Worm (Caenorhabditis elegans) whole organism, L1 larva: ENCODE measurements around the gene T04H1.5.

Experiments
- C04F5.9 ChIP-seq: sonication (generic microtip); optimal IDR thresholded peaks from 2 replicates; lab custom pipeline; 2016; ENCODE audit warnings: missing genetic modification characterization, missing compliant biosample characterization
- F16B12.6 ChIP-seq: fragments of 150-350 bp; optimal IDR thresholded peaks from 2 replicates; lab custom pipeline; 2014; ENCODE audit warnings: missing biosample characterization, missing genetic modification characterization
- blmp-1 ChIP-seq: fragments of 150-350 bp; optimal IDR thresholded peaks from 2 replicates; lab custom pipeline; 2014; ENCODE audit warnings: missing biosample characterization, missing genetic modification characterization
- ceh-8 ChIP-seq: fragments of 200-800 bp; sonication (Bioruptor generic); optimal IDR thresholded peaks from 2 replicates; lab custom pipeline; 2018; ENCODE audit warnings: mild to moderate bottlenecking, missing genetic modification characterization, moderate library complexity, missing compliant biosample characterization
- ceh-88 ChIP-seq: fragments of 200-800 bp; sonication (Bioruptor generic); IDR thresholded peaks from 2 replicates; pipeline ENCODE4 v1.3.6; 2022; ENCODE audit warnings: missing genetic modification characterization, missing compliant biosample characterization
- dpl-1 ChIP-seq, 3 experiments: fragments of 150-350 bp in 2 of 3; sonication (generic microtip) in 1 of 3; optimal IDR thresholded peaks; 2 replicates each; lab custom pipeline; 2014 to 2017; ENCODE audit warnings: missing biosample characterization in 3 of 3, missing genetic modification characterization in 3 of 3, missing genetic modification reagents in 3 of 3
- efl-1 ChIP-seq, 4 experiments: fragments of 150-350 bp; optimal IDR thresholded peaks in 3 of 4; peaks in 1 of 4; 1 replicate in 1 of 4; 2 replicates in 3 of 4; lab custom pipeline; 2014; ENCODE audit warnings: missing biosample characterization in 2 of 4, missing genetic modification characterization in 2 of 4, missing genetic modification reagents in 2 of 4
- egl-13 ChIP-seq: sonication (generic microtip); optimal IDR thresholded peaks from 2 replicates; lab custom pipeline; 2016; ENCODE audit warnings: missing genotype, missing genetic modification reagents, missing genetic modification characterization, missing compliant biosample characterization
- egl-27 ChIP-seq, 2 experiments: fragments of 150-350 bp in 1 of 2; sonication (generic microtip); optimal IDR thresholded peaks; 3 replicates each; lab custom pipeline; 2017 to 2018; ENCODE audit warnings: missing biosample characterization in 2 of 2, missing genetic modification characterization in 2 of 2, missing genetic modification reagents in 2 of 2
- fkh-10 ChIP-seq: sonication (generic microtip); optimal IDR thresholded peaks from 2 replicates; lab custom pipeline; 2017; ENCODE audit warnings: missing biosample characterization, missing genetic modification reagents, missing genetic modification characterization
- fkh-4 ChIP-seq: sonication (generic microtip); optimal IDR thresholded peaks from 2 replicates; lab custom pipeline; 2016; ENCODE audit warnings: missing compliant biosample characterization, missing genetic modification characterization, borderline replicate concordance
- hlh-4 ChIP-seq: sonication (generic microtip); optimal IDR thresholded peaks from 2 replicates; lab custom pipeline; 2016; ENCODE audit warnings: mild to moderate bottlenecking, missing genetic modification characterization, missing compliant biosample characterization
- isw-1 ChIP-seq: fragments of 200-800 bp; sonication (Bioruptor generic); IDR thresholded peaks from 2 replicates; pipeline ENCODE4 v1.3.6; 2022; ENCODE audit warnings: missing genetic modification characterization, missing compliant biosample characterization
- lin-13 ChIP-seq: fragments of 150-350 bp; optimal IDR thresholded peaks from 2 replicates; lab custom pipeline; 2014; ENCODE audit warnings: missing biosample characterization, missing genetic modification reagents, missing genetic modification characterization
- lin-14 ChIP-seq: fragments of 200-800 bp; sonication (Bioruptor generic); optimal IDR thresholded peaks from 2 replicates; lab custom pipeline; 2018; ENCODE audit warnings: mild to moderate bottlenecking, missing genetic modification characterization, moderate library complexity, missing compliant biosample characterization
- lin-35 ChIP-seq, 2 experiments: fragments of 150-350 bp; optimal IDR thresholded peaks; 2 replicates each; lab custom pipeline; 2014; ENCODE audit warnings: missing biosample characterization in 2 of 2, missing genetic modification characterization in 2 of 2, missing genetic modification reagents in 2 of 2
- lsy-2 ChIP-seq, 2 experiments: fragments of 150-350 bp; optimal IDR thresholded peaks; 2 replicates each; lab custom pipeline; 2014; ENCODE audit warnings: missing biosample characterization in 2 of 2, missing genetic modification characterization in 2 of 2
- mdl-1 ChIP-seq, 2 experiments: fragments of 150-350 bp; optimal IDR thresholded peaks; 2 replicates each; lab custom pipeline; 2014 to 2017; ENCODE audit warnings: missing biosample characterization in 2 of 2, missing genetic modification characterization in 2 of 2, inconsistent platforms in 1 of 2
- mep-1 ChIP-seq: fragments of 150-350 bp; optimal IDR thresholded peaks from 2 replicates; lab custom pipeline; 2014; ENCODE audit warnings: missing biosample characterization, missing genetic modification characterization
- nhr-12 ChIP-seq: sonication (generic microtip); optimal IDR thresholded peaks from 2 replicates; lab custom pipeline; 2017; ENCODE audit warnings: missing biosample characterization, missing genetic modification characterization
- nhr-20 ChIP-seq: sonication (generic microtip); optimal IDR thresholded peaks from 2 replicates; lab custom pipeline; 2016; ENCODE audit warnings: mild to moderate bottlenecking, missing genetic modification characterization, missing compliant biosample characterization
- nhr-28 ChIP-seq: fragments of 150-350 bp; optimal IDR thresholded peaks from 2 replicates; lab custom pipeline; 2014; ENCODE audit warnings: missing biosample characterization, missing genetic modification characterization
- nhr-47 ChIP-seq: sonication (generic microtip); optimal IDR thresholded peaks from 2 replicates; lab custom pipeline; 2016; ENCODE audit warnings: mild to moderate bottlenecking, missing genetic modification characterization, moderate library complexity, missing compliant biosample characterization
- nhr-71 ChIP-seq: sonication (generic microtip); optimal IDR thresholded peaks from 2 replicates; lab custom pipeline; 2016; ENCODE audit warnings: mild to moderate bottlenecking, missing genetic modification characterization, moderate library complexity, missing compliant biosample characterization
- nhr-84 ChIP-seq: sonication (generic microtip); optimal IDR thresholded peaks from 2 replicates; lab custom pipeline; 2017; ENCODE audit warnings: missing biosample characterization, missing genetic modification characterization
- nhr-85 ChIP-seq: sonication (generic microtip); peaks from one replicate; lab custom pipeline; 2016; ENCODE audit warnings: missing genetic modification characterization, inconsistent platforms, missing compliant biosample characterization
- nhr-90 ChIP-seq: sonication (generic microtip); optimal IDR thresholded peaks from 2 replicates; lab custom pipeline; 2016; ENCODE audit warnings: mild to moderate bottlenecking, missing genetic modification characterization, missing compliant biosample characterization; ENCODE audit not compliant: poor library complexity
- rnt-1 ChIP-seq: sonication (generic microtip); optimal IDR thresholded peaks from 2 replicates; lab custom pipeline; 2016; ENCODE audit warnings: mild to moderate bottlenecking, missing genetic modification characterization, moderate library complexity, missing compliant biosample characterization
- skn-1 ChIP-seq: fragments of 150-350 bp; optimal IDR thresholded peaks from 2 replicates; lab custom pipeline; 2014; ENCODE audit warnings: missing biosample characterization, missing genetic modification characterization
- snu-23 ChIP-seq: sonication (generic microtip); optimal IDR thresholded peaks from 2 replicates; lab custom pipeline; 2016; ENCODE audit warnings: missing genetic modification characterization, missing compliant biosample characterization
- sox-4 ChIP-seq: sonication (generic microtip); optimal IDR thresholded peaks from 2 replicates; lab custom pipeline; 2016; ENCODE audit warnings: missing genetic modification characterization, missing compliant biosample characterization
- sup-37 ChIP-seq: fragments of 200-800 bp; sonication (Bioruptor generic); optimal IDR thresholded peaks from 2 replicates; lab custom pipeline; 2018; ENCODE audit warnings: mild to moderate bottlenecking, missing genetic modification characterization, missing compliant biosample characterization
- tbx-2 ChIP-seq: sonication (generic microtip); optimal IDR thresholded peaks from 2 replicates; lab custom pipeline; 2016; ENCODE audit warnings: missing genetic modification characterization, missing compliant biosample characterization
- unc-30 ChIP-seq: sonication (generic microtip); optimal IDR thresholded peaks from 2 replicates; lab custom pipeline; 2017; ENCODE audit warnings: missing biosample characterization, missing genetic modification characterization
- unc-86 ChIP-seq: sonication (generic microtip); optimal IDR thresholded peaks from 2 replicates; lab custom pipeline; 2016; ENCODE audit warnings: missing genetic modification characterization, missing compliant biosample characterization
- vab-15 ChIP-seq: sonication (generic microtip); optimal IDR thresholded peaks from 2 replicates; lab custom pipeline; 2017; ENCODE audit warnings: missing genotype, mild to moderate bottlenecking, missing genetic modification characterization, missing compliant biosample characterization
- xbp-1 ChIP-seq: sonication (generic microtip); optimal IDR thresholded peaks from 2 replicates; lab custom pipeline; 2016; ENCODE audit warnings: missing genetic modification characterization, missing compliant biosample characterization
- zag-1 ChIP-seq: fragments of 150-350 bp; optimal IDR thresholded peaks from 2 replicates; lab custom pipeline; 2014; ENCODE audit warnings: missing biosample characterization, missing genetic modification characterization
- ztf-11 ChIP-seq, 2 experiments: sonication (generic microtip); optimal IDR thresholded peaks; 2 replicates each; lab custom pipeline; 2016 to 2017; ENCODE audit warnings: missing genetic modification characterization in 2 of 2, missing biosample characterization in 1 of 2, missing compliant biosample characterization in 1 of 2
- ztf-4 ChIP-seq: fragments of 150-350 bp; optimal IDR thresholded peaks from 2 replicates; lab custom pipeline; 2014; ENCODE audit warnings: missing biosample characterization, missing genetic modification characterization

Gene T04H1.5

ce11 chrV:12244980-12245742 lies 6.0 kb upstream of the T04H1.5 start, which contains the start of the genes T04H1.13, slfl-5 and rad-50:
Gene T04H1.13, minus strand, starts transcription at chrV:12245030.
Gene slfl-5, minus strand, starts transcription at chrV:12245044.
Gene rad-50, plus strand, starts transcription at chrV:12245646.
- TF ChIP-seq efl-1 (optimal IDR thresholded peaks at IDR 0.05; lab: Kevin White, UChicago) (peak in 1 of 2 experiments; percentile 6), efl-1 (GFP tag; optimal IDR thresholded peaks at IDR 0.05 in 1 of 2; lab: Kevin White, UChicago) (peak in 1 of 2 experiments; percentile 30), rnt-1 (tag; lab: Kevin White, UChicago) (peak; percentile 10), nhr-71 (peak; percentile 36), blmp-1 (peak; percentile 38), dpl-1 (GFP tag; optimal IDR thresholded peaks at IDR 0.05; lab: Kevin White, UChicago) (peak in 1 of 3 experiments; percentile 8), C04F5.9 (no peak), lsy-2 (tag; optimal IDR thresholded peaks at IDR 0.05; lab: Kevin White, UChicago) (peak in 1 of 2 experiments; percentile 18), lin-14 (GFP tag; lab: Kevin White, UChicago) (peak; percentile 68), tbx-2 (tag; lab: Kevin White, UChicago) (no peak)

ce11 chrV:12245777-12246452 lies 5.2 kb upstream of the T04H1.5 start:
- TF ChIP-seq skn-1 (tag; lab: Kevin White, UChicago) (peak; percentile 36), ztf-11 (tag; optimal IDR thresholded peaks at IDR 0.05; lab: Kevin White, UChicago) (no peak), ceh-88 (GFP tag; lab: Robert Waterston, UW) (no peak), ceh-8 (GFP tag; lab: Kevin White, UChicago) (no peak), mep-1 (tag; lab: Kevin White, UChicago) (peak; percentile 25), sox-4 (tag; lab: Kevin White, UChicago) (no peak), nhr-28 (tag; lab: Kevin White, UChicago) (no peak), isw-1 (GFP tag; lab: Robert Waterston, UW) (no peak), ztf-4 (tag; lab: Kevin White, UChicago) (no peak), nhr-90 (no peak), snu-23 (GFP tag; lab: Kevin White, UChicago) (peak; percentile 37), blmp-1 (peak; percentile 36), egl-27 (tag; optimal IDR thresholded peaks at IDR 0.05; lab: Kevin White, UChicago) (no peak), vab-15 (no peak), nhr-85 (tag; lab: Kevin White, UChicago) (peak; percentile 64), dpl-1 (GFP tag; optimal IDR thresholded peaks at IDR 0.05; lab: Kevin White, UChicago) (peak; percentile 45 to 81 (median 74)), efl-1 (optimal IDR thresholded peaks at IDR 0.05; lab: Kevin White, UChicago) (peak; percentile 19 to 75), efl-1 (GFP tag; optimal IDR thresholded peaks at IDR 0.05 in 1 of 2; lab: Kevin White, UChicago) (peak; percentile 82 to 98), sup-37 (GFP tag; lab: Kevin White, UChicago) (no peak), lin-35 (GFP tag; optimal IDR thresholded peaks at IDR 0.05; lab: Kevin White, UChicago) (peak; percentile 55 to 86)

ce11 chrV:12252272-12252671 lies 1.1 kb downstream of the T04H1.5 start, which contains the start of gene lrx-1:
Gene lrx-1, plus strand, starts transcription at chrV:12252572.
- TF ChIP-seq ztf-4 (tag; lab: Kevin White, UChicago) (no peak), lin-13 (no peak)

- TF ChIP-seq unc-30 (tag; lab: Kevin White, UChicago) (no peak), fkh-4 (no peak), lin-35 (GFP tag; optimal IDR thresholded peaks at IDR 0.05; lab: Kevin White, UChicago) (no peak), ztf-4 (tag; lab: Kevin White, UChicago) (no peak), nhr-84 (no peak), nhr-12 (no peak), lin-13 (no peak), C04F5.9 (no peak), nhr-47 (tag; lab: Kevin White, UChicago) (no peak), hlh-4 (tag; lab: Kevin White, UChicago) (no peak), unc-86 (no peak), F16B12.6 (no peak), egl-13 (tag; lab: Kevin White, UChicago) (no peak), nhr-20 (tag; lab: Kevin White, UChicago) (no peak), mdl-1 (tag; optimal IDR thresholded peaks at IDR 0.05; lab: Kevin White, UChicago) (no peak), egl-27 (tag; optimal IDR thresholded peaks at IDR 0.05; lab: Kevin White, UChicago) (no peak), nhr-90 (no peak), xbp-1 (tag; lab: Kevin White, UChicago) (no peak), fkh-10 (GFP tag; lab: Kevin White, UChicago) (no peak), zag-1 (no peak)
- TF ChIP-seq, all 84 proteins: peak for 0
Observed at ce11 chrV:12255343-12255742, 4.2 kb downstream of the T04H1.5 start, which contains the start of gene T04H1.12. Gene T04H1.12, plus strand, starts transcription at chrV:12255643.
